Worm (Caenorhabditis elegans): ENCODE results near the gene dct-16.
A peak's percentile ranks its signal among the peaks of the same experiment; 100 is the strongest.

The dct-16 gene

DNA sequence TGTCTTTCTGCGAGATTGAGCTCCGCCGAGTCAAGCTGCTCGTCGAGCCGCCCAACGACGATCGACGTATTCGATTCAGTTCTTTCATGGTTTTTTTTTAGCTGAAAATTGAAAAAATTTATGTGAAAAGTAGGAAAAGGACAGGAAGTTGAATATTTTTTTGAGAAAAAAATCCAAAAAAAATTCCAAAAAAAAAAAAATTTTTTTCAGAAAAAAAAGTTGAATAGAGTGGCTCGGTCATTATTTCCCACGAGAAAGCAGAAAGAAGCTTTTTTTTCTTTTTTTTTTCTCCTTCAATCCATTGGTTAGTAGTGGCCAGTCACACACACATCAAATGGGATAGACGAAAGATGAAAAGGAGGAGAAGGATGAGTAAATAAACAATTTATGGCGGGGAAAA, 13.6 kb downstream of the dct-16 start, which contains the start of gene dhcr-7:
TSS of gene dhcr-7 (minus strand) at position 101 of the 400 bp plus-strand sequence.
- TF ChIP-seq daf-16 (GFP tag; optimal IDR thresholded peaks at IDR 0.05) = no peak
- no peak for TF ChIP-seq daf-16 (tag; optimal IDR thresholded peaks at IDR 0.05)
- no peak for TF ChIP-seq ztf-11 (tag; optimal IDR thresholded peaks at IDR 0.05)
- TF ChIP-seq zag-1 (tag; optimal IDR thresholded peaks at IDR 0.05) = no peak
- TF ChIP-seq daf-12 (tag; optimal IDR thresholded peaks at IDR 0.05) = no peak
- no peak for TF ChIP-seq mxl-3 (GFP tag; optimal IDR thresholded peaks at IDR 0.05)
- TF ChIP-seq nhr-102 (tag; optimal IDR thresholded peaks at IDR 0.05) = no peak
- no peak for TF ChIP-seq mdl-1 (tag; optimal IDR thresholded peaks at IDR 0.05)
- TF ChIP-seq madf-9 (GFP tag; conservative IDR thresholded peaks at IDR 0.05) = no peak
- no peak for TF ChIP-seq ceh-82 (tag; optimal IDR thresholded peaks at IDR 0.05)
- TF ChIP-seq madf-5 (GFP tag; IDR thresholded peaks at IDR 0.05) = no peak
- TF ChIP-seq D1046.2 (GFP tag; IDR thresholded peaks at IDR 0.05) = no peak
- no peak for TF ChIP-seq set-16 (GFP tag; IDR thresholded peaks at IDR 0.05)
- no peak for TF ChIP-seq nhr-237 (tag; optimal IDR thresholded peaks at IDR 0.05)
- TF ChIP-seq gei-8 (GFP tag; optimal IDR thresholded peaks at IDR 0.05) = no peak
- TF ChIP-seq F44E2.7 (GFP tag; IDR thresholded peaks at IDR 0.05) = no peak

DNA sequence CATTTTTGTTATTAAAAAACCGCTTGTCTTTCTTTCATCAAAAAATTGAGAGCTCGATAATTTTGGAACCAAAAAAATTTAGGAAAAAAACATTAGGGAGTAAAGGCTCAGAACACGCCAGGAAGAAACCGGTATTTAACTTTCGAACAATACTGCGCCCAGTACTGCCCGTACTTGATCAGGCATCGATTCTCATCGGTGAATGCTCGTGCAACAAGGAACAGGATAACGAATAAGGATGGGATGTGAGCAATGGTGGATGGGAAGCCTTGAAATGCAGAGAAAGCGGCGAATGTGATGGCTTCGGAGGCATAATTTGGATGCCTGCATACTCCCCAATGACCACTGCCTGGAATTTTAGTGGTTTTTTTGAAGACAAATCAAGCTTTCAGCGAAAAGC, 18.1 kb downstream of the dct-16 start:
- TF ChIP-seq nhr-102 (tag; optimal IDR thresholded peaks at IDR 0.05) (no peak), Y105C5A.15 (GFP tag; IDR thresholded peaks at IDR 0.05) (0 out of 2 replicates have a peak, but pooled peaks have one; percentile 49), F44E2.7 (GFP tag; IDR thresholded peaks at IDR 0.05) (0 out of 2 replicates have a peak, but pooled peaks have one; percentile 74), snpc-1.2 (GFP tag; IDR thresholded peaks at IDR 0.05) (peak; percentile 67), lin-38 (GFP tag; IDR thresholded peaks at IDR 0.05) (0 out of 2 replicates have a peak, but pooled peaks have one; percentile 21), nhr-11 (tag; optimal IDR thresholded peaks at IDR 0.05) (no peak), tra-1 (GFP tag; IDR thresholded peaks at IDR 0.05) (0 out of 2 replicates have a peak, but pooled peaks have one; percentile 6), nhr-10 (tag; optimal IDR thresholded peaks at IDR 0.05) (no peak), egl-43 (GFP tag; IDR thresholded peaks at IDR 0.05) (0 out of 2 replicates have a peak, but pooled peaks have one; percentile 17)

DNA sequence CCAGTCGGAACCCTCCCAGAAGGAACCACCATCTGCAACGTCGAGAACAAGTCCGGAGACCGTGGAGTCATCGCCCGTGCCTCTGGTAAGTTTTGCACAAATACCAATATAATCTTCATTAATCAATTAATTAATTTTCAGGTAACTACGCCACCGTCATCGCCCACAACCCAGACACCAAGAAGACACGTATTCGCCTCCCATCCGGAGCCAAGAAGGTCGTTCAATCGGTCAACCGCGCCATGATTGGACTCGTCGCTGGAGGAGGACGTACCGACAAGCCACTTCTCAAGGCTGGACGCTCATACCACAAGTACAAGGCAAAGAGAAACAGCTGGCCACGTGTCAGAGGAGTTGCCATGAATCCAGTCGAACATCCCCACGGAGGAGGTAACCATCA, 18.6 kb downstream of the dct-16 start:
- peak; percentile 82; the same call in 1 of the 2 replicates for TF ChIP-seq F44E2.7 (GFP tag; IDR thresholded peaks at IDR 0.05)

DNA sequence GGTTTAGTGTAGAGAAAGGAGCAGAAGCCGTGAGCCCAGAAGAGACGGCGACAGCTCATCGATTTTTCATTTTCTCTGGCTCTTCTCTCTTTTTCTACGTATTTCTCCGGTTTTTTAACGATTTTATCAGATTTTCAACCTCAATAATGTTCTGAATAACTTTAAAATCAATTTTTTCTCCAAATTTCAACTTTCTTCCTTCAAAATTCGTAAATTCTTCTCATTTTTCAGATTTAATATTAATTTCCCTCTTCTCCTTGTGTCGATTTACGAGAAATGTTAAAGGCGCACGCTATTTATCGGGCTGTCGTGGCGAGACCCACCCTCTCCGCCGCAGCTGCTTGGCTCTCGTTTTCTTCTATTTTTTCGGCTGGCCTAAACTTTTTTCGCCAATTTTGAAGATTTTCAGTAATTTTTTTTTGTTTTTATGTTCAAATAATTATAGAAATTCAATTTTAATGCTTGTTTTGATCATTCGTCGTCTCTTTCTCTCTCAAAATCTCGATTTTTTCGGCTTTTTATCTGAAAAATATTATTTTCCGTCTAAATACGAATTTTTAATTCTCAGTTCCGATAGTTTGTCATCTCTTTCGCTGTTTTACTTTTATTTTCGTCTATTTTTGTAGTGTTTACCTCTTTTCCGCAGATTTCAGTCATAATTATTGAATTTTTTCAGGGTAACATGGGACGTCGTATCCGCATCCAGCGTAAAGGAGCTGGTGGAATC, 19.7 kb downstream of the dct-16 start, which contains the start of the genes calf-1 and rpl-2:
TSS of gene calf-1 (minus strand) at position 77 of the 727 bp plus-strand sequence.
TSS of gene rpl-2 (plus strand) at position 677 of the 727 bp plus-strand sequence.
- TF ChIP-seq vab-7 (GFP tag; IDR thresholded peaks at IDR 0.05) (no peak), dve-1 (tag; optimal IDR thresholded peaks at IDR 0.05; ENCODE audit: insufficient read depth) (peak; percentile 55), hlh-30 (tag; optimal IDR thresholded peaks at IDR 0.05; ENCODE audit: insufficient read depth) (peak; percentile 68), lin-38 (GFP tag; IDR thresholded peaks at IDR 0.05) (peak; percentile 44; the same call in 1 of the 2 replicates), F37D6.2 (tag; optimal IDR thresholded peaks at IDR 0.05) (no peak), nhr-48 (tag; optimal IDR thresholded peaks at IDR 0.05) (no peak), lsy-2 (tag; optimal IDR thresholded peaks at IDR 0.05) (peak; percentile 0 to 73), zip-2 (tag; optimal IDR thresholded peaks at IDR 0.05) (no peak), hif-1 (tag; optimal IDR thresholded peaks at IDR 0.05) (peak in 1 of 2 experiments; percentile 43), lin-1 (GFP tag; IDR thresholded peaks at IDR 0.05) (no peak), mes-2 (tag; optimal IDR thresholded peaks at IDR 0.05; ENCODE audit: poor library complexity, severe bottlenecking) (peak; percentile 82), nhr-42 (GFP tag; IDR thresholded peaks at IDR 0.05) (no peak), lim-7 (GFP tag; IDR thresholded peaks at IDR 0.05) (no peak), R02D3.7 (tag; optimal IDR thresholded peaks at IDR 0.05) (peak; percentile 73), dpl-1 (GFP tag; optimal IDR thresholded peaks at IDR 0.05) (peak; percentile 55), sdz-12 (GFP tag; optimal IDR thresholded peaks at IDR 0.05) (no peak), aha-1 (tag) (peak; percentile 94), ctbp-1 (GFP tag; IDR thresholded peaks at IDR 0.05) (no peak), ceh-28 (tag; optimal IDR thresholded peaks at IDR 0.05) (no peak), nhr-111 (GFP tag; optimal IDR thresholded peaks at IDR 0.05) (no peak), cey-2 (tag; optimal IDR thresholded peaks at IDR 0.05; ENCODE audit: borderline replicate concordance, insufficient read depth) (no peak), hlh-11 (tag; optimal IDR thresholded peaks at IDR 0.05) (peak; percentile 55), unc-130 (GFP tag; optimal IDR thresholded peaks at IDR 0.05) (peak; percentile 23), mdl-1 (tag; optimal IDR thresholded peaks at IDR 0.05) (peak in 1 of 2 experiments; percentile 2)

Data from whole organism, L4 larva.